Worm (Caenorhabditis elegans) whole organism, L1 larva: ENCODE data around the gene zip-6.

Source experiments
- egl-27 ChIP-seq, 2 experiments: fragments of 150-350 bp in 1 of 2; sonication (generic microtip); optimal IDR thresholded peaks; 3 replicates each; lab custom pipeline; 2017 to 2018; ENCODE audit warnings: missing biosample characterization in 2 of 2, missing genetic modification characterization in 2 of 2, missing genetic modification reagents in 2 of 2
- grh-1 ChIP-seq: fragments of 200-800 bp; sonication (Bioruptor generic); IDR thresholded peaks from 2 replicates; pipeline ENCODE4 v1.3.6; 2022; ENCODE audit warnings: missing genetic modification reagents, missing genetic modification characterization, missing compliant biosample characterization
- jun-1 ChIP-seq: fragments of 150-350 bp; optimal IDR thresholded peaks from 2 replicates; lab custom pipeline; 2014; ENCODE audit warnings: missing biosample characterization, missing genetic modification reagents, missing genetic modification characterization
- lin-13 ChIP-seq: fragments of 150-350 bp; optimal IDR thresholded peaks from 2 replicates; lab custom pipeline; 2014; ENCODE audit warnings: missing biosample characterization, missing genetic modification reagents, missing genetic modification characterization
- lin-35 ChIP-seq, 2 experiments: fragments of 150-350 bp; optimal IDR thresholded peaks; 2 replicates each; lab custom pipeline; 2014; ENCODE audit warnings: missing biosample characterization in 2 of 2, missing genetic modification characterization in 2 of 2, missing genetic modification reagents in 2 of 2
- nhr-237 ChIP-seq: fragments of 150-350 bp; optimal IDR thresholded peaks from 2 replicates; lab custom pipeline; 2014; ENCODE audit warnings: missing biosample characterization, missing genetic modification characterization
- nhr-76 ChIP-seq: sonication (generic microtip); optimal IDR thresholded peaks from 2 replicates; lab custom pipeline; 2017; ENCODE audit warnings: missing biosample characterization, missing genetic modification characterization
- nhr-90 ChIP-seq: sonication (generic microtip); optimal IDR thresholded peaks from 2 replicates; lab custom pipeline; 2016; ENCODE audit warnings: mild to moderate bottlenecking, missing genetic modification characterization, missing compliant biosample characterization; ENCODE audit not compliant: poor library complexity
- rnt-1 ChIP-seq: sonication (generic microtip); optimal IDR thresholded peaks from 2 replicates; lab custom pipeline; 2016; ENCODE audit warnings: mild to moderate bottlenecking, missing genetic modification characterization, moderate library complexity, missing compliant biosample characterization
- snu-23 ChIP-seq: sonication (generic microtip); optimal IDR thresholded peaks from 2 replicates; lab custom pipeline; 2016; ENCODE audit warnings: missing genetic modification characterization, missing compliant biosample characterization
- sptf-1 ChIP-seq: fragments of 150-350 bp; optimal IDR thresholded peaks from 2 replicates; lab custom pipeline; 2014; ENCODE audit warnings: missing biosample characterization, missing genetic modification characterization

- TF ChIP-seq nhr-76 (tag; lab: Kevin White, UChicago) = no peak
- TF ChIP-seq lin-13 = no peak
- TF ChIP-seq grh-1 (GFP tag; lab: Robert Waterston, UW) = no peak
- no peak for TF ChIP-seq egl-27 (tag; optimal IDR thresholded peaks at IDR 0.05; lab: Kevin White, UChicago)
- no peak for TF ChIP-seq nhr-237
- no peak for TF ChIP-seq lin-35 (GFP tag; optimal IDR thresholded peaks at IDR 0.05; lab: Kevin White, UChicago)
- TF ChIP-seq rnt-1 = no peak
- no peak for TF ChIP-seq jun-1 (tag; lab: Kevin White, UChicago)
- TF ChIP-seq sptf-1 (tag; lab: Kevin White, UChicago) = no peak
- TF ChIP-seq snu-23 (GFP tag; lab: Kevin White, UChicago) = no peak
- no peak for TF ChIP-seq nhr-90 (tag; lab: Kevin White, UChicago)
Observed at ce11 chrIV:11241368-11241767, 23.4 kb upstream of the zip-6 start, which contains the start of gene C05C12.6.
